Fruit fly (Drosophila melanogaster): ENCODE data around the gene primo-2.
A peak's percentile ranks its signal among the peaks of the same experiment; 100 is the strongest.

primo-2 gene

dm6 chr3R:13676137-13677086 lies 35.2 kb downstream of the primo-2 start, which contains the start of the genes Lkb1 and CG9588 (continued):
- no peak for TF ChIP-seq ftz-f1 (GFP tag; optimal IDR thresholded peaks at IDR 0.05)
- TF ChIP-seq HLH54F (GFP tag; optimal IDR thresholded peaks at IDR 0.05) = peak; percentile 68
- no peak for TF ChIP-seq D (optimal IDR thresholded peaks at IDR 0.05)
- TF ChIP-seq D (GFP tag; optimal IDR thresholded peaks at IDR 0.05) = peak; percentile 54
- peak; percentile 39 for TF ChIP-seq ewg (GFP tag; optimal IDR thresholded peaks at IDR 0.05)
- TF ChIP-seq CG15696 (tag; optimal IDR thresholded peaks at IDR 0.05) = no peak
- TF ChIP-seq CG10979 (tag; optimal IDR thresholded peaks at IDR 0.05) = peak; percentile 16
- TF ChIP-seq CG3407 (GFP tag; optimal IDR thresholded peaks at IDR 0.05) = no peak
- TF ChIP-seq Max (GFP tag; optimal IDR thresholded peaks at IDR 0.05) = peak; percentile 3
- peak; percentile 77 for TF ChIP-seq CG5953 (GFP tag; IDR thresholded peaks at IDR 0.05)
- no peak for TF ChIP-seq CG13123 (GFP tag; optimal IDR thresholded peaks at IDR 0.05)
- no peak for TF ChIP-seq z (GFP tag; IDR thresholded peaks at IDR 0.05)
- peak; percentile 47 for TF ChIP-seq gro (GFP tag; optimal IDR thresholded peaks at IDR 0.05)
- no peak for TF ChIP-seq Sry-β (GFP tag; optimal IDR thresholded peaks at IDR 0.05)
- TF ChIP-seq Dbx (GFP tag; IDR thresholded peaks at IDR 0.05) = peak; percentile 74
- no peak for TF ChIP-seq insv (GFP tag; optimal IDR thresholded peaks at IDR 0.05)
- peak; percentile 51 for TF ChIP-seq CG30431 (GFP tag; optimal IDR thresholded peaks at IDR 0.05)
- peak; percentile 90 for TF ChIP-seq slbo (GFP tag; IDR thresholded peaks at IDR 0.05)
- peak; percentile 36 for TF ChIP-seq az2 (GFP tag; optimal IDR thresholded peaks at IDR 0.05)
- peak; percentile 66 for TF ChIP-seq CG9727 (GFP tag; optimal IDR thresholded peaks at IDR 0.05)
- no peak for TF ChIP-seq CG4328 (GFP tag; optimal IDR thresholded peaks at IDR 0.05)
- peak; percentile 39 for TF ChIP-seq Atf3 (GFP tag; optimal IDR thresholded peaks at IDR 0.05)
- TF ChIP-seq inv (GFP tag; IDR thresholded peaks at IDR 0.05; ENCODE audit: partially characterized antibody) = no peak
- TF ChIP-seq zfh2 (GFP tag; optimal IDR thresholded peaks at IDR 0.05) = peak; percentile 65
- TF ChIP-seq her (GFP tag; optimal IDR thresholded peaks at IDR 0.05) = no peak
- TF ChIP-seq H15 (GFP tag; IDR thresholded peaks at IDR 0.05) = peak; percentile 70
- TF ChIP-seq sob (GFP tag; IDR thresholded peaks at IDR 0.05) = peak; percentile 80
- TF ChIP-seq dimm (GFP tag; IDR thresholded peaks at IDR 0.05) = no peak
- TF ChIP-seq crp (GFP tag; optimal IDR thresholded peaks at IDR 0.05) = no peak
- peak; percentile 90 for TF ChIP-seq CG11456 (GFP tag; IDR thresholded peaks at IDR 0.05)
- peak; percentile 35 for TF ChIP-seq HHEX (GFP tag; optimal IDR thresholded peaks at IDR 0.05)
- no peak for TF ChIP-seq Trl (optimal IDR thresholded peaks at IDR 0.05)
- peak; percentile 3 for TF ChIP-seq Trl (GFP tag; optimal IDR thresholded peaks at IDR 0.05)
- no peak for TF ChIP-seq lov (optimal IDR thresholded peaks at IDR 0.05)
- TF ChIP-seq lov (GFP tag; IDR thresholded peaks at IDR 0.05) = peak; percentile 75; the same call in 2 of the 3 replicates
- TF ChIP-seq ems (GFP tag; optimal IDR thresholded peaks at IDR 0.05) = peak; percentile 31
- TF ChIP-seq trem (tag; optimal IDR thresholded peaks at IDR 0.05) = peak; percentile 58
- TF ChIP-seq Spps (tag; optimal IDR thresholded peaks at IDR 0.05) = no peak
- peak; percentile 88 for TF ChIP-seq YL-1 (GFP tag; optimal IDR thresholded peaks at IDR 0.05)
- no peak for TF ChIP-seq CG15601 (tag; optimal IDR thresholded peaks at IDR 0.05)
- peak; percentile 83 for TF ChIP-seq CG17328 (GFP tag; IDR thresholded peaks at IDR 0.05)
- TF ChIP-seq CG18599 (GFP tag; optimal IDR thresholded peaks at IDR 0.05) = peak; percentile 53
- peak; percentile 41; the same call in 1 of the 2 replicates for TF ChIP-seq CG6272 (GFP tag; IDR thresholded peaks at IDR 0.05)
- peak; percentile 29 for TF ChIP-seq pum (GFP tag; optimal IDR thresholded peaks at IDR 0.05)
- peak; percentile 27 for TF ChIP-seq CG1602 (GFP tag; optimal IDR thresholded peaks at IDR 0.05)
- no peak for TF ChIP-seq vnd (GFP tag; IDR thresholded peaks at IDR 0.05; ENCODE audit: partially characterized antibody)
- peak; percentile 85 for TF ChIP-seq Rfx (GFP tag; IDR thresholded peaks at IDR 0.05)
- TF ChIP-seq CG12155 (GFP tag; optimal IDR thresholded peaks at IDR 0.05) = peak; percentile 2
- TF ChIP-seq phol (tag; optimal IDR thresholded peaks at IDR 0.05) = peak; percentile 16
- no peak for TF ChIP-seq CG4854 (GFP tag; optimal IDR thresholded peaks at IDR 0.05)

Measured in whole organism, embryonic.